Worm (Caenorhabditis elegans): ENCODE data around the gene K02D3.2.

DNA sequence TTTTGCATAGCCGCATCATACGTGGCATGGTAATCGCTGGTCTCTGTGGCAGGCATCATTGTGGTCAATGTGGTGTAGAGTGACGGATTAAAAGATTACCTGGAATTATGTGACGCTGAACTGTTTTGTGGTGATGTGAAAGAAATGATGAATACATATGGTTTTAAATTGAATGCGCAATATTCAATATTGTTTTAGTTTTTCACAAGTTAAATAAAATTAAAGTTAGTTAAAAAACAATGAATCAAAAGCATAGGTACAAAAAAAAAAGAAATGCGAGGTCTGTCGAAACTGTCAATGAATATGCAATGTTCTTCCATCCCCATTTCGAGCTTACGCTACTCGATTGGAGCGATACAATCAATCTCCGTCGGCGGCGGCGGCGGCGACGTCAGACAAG lies at the start of gene K02D3.2:
- TF ChIP-seq hnd-1 (tag; optimal IDR thresholded peaks at IDR 0.05) = no peak
- TF ChIP-seq hmg-4 (GFP tag; optimal IDR thresholded peaks at IDR 0.05) = no peak
- no peak for TF ChIP-seq ceh-36 (tag; optimal IDR thresholded peaks at IDR 0.05)
- no peak for TF ChIP-seq tra-4 (tag; optimal IDR thresholded peaks at IDR 0.05)
- no peak for TF ChIP-seq tbx-37 (GFP tag; conservative IDR thresholded peaks at IDR 0.05)
- no peak for TF ChIP-seq B0310.2 (tag; optimal IDR thresholded peaks at IDR 0.05)
- TF ChIP-seq aly-1 (tag; optimal IDR thresholded peaks at IDR 0.05) = no peak
- TF ChIP-seq scrt-1 (GFP tag; IDR thresholded peaks at IDR 0.05) = no peak
- no peak for TF ChIP-seq flt-1 (GFP tag; IDR thresholded peaks at IDR 0.05)
- no peak for TF ChIP-seq ama-1 (optimal IDR thresholded peaks at IDR 0.05)
- no peak for TF ChIP-seq F13C5.2 (tag; optimal IDR thresholded peaks at IDR 0.05)
- no peak for TF ChIP-seq ceh-13 (GFP tag; optimal IDR thresholded peaks at IDR 0.05)
- TF ChIP-seq hmbx-1 (tag; optimal IDR thresholded peaks at IDR 0.05) = no peak

Measured in whole organism, early embryonic.